Fruit fly (Drosophila melanogaster): ENCODE data around the gene CG6296.

The CG6296 gene

DNA sequence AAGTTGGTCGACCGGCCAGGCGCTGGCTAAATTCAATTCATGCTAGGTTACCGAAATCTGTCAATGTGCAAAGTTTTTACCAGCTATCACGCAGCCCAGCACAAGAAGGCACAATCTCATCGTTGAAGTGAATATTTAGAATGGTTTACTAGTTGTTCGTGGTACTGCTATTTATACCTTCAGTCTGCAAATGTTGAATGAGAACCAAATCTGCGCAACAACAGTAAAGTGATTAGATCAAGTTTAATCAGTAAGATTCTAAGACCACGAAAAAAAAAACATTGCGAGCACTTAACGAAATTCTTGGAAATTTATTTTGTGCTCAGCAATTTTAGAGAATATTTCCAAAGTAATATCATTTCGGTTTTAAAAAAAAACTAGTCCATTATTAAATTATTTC lies at the start of gene CG6296:
CG6296 (minus strand) TSS at position 132 of the 400 bp plus-strand sequence.
- no peak for TF ChIP-seq CG17801 (GFP tag; optimal IDR thresholded peaks at IDR 0.05; ENCODE audit: partially characterized antibody)

DNA sequence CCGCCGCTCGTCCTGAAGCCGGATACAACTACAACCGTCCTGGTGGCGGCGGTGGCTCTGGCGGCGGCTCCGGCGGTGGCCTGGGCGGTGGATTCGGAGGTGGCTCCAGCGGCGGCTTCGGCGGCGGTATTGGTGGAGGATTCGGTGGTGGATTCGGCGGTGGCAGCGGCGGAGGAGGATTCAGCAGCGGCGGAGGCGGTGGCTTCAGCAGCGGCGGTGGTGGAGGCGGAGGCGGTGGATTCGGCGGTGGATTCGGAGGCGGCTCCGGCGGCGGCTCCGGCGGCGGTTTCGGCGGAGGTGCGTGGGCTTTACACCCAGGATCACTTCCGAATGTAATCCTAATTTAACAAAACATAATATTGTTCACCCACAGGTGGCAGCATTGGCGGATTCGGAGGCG lies 44.3 kb upstream of the CG6296 start:
- no peak for TF ChIP-seq CG17801 (GFP tag; optimal IDR thresholded peaks at IDR 0.05; ENCODE audit: partially characterized antibody)

DNA sequence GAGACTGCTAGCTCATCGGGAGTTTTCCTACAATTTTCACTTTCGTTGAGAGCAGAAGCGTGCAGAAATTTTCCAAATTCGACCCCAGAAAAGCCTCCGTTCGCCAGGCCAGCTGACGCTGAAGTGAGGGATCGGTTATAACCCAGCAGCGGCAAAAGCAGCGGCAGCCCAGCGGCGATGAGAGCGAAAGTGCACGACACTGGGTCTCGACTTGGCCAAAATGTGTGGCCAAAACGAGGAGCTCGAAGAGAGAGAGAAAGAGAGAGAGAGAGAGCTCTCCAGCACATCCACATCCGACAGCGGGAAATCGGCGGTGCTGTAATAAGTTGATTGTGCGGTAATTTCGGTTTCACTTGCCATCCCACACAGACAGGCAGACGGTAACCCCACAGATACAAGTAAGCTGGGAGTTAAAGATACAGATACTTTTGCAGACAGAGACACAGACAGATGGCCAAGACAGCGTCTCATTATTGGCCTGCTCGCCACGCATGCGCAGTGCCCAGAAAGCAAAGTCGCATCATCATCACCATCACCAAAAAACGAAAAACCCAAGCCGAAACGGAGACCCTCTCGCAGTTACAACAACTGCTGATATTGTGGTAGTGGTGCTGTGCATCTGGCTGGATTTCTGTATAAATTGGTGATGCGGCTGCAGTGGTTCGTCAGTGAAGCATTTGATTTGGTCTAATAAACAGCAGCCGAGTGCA lies 43.4 kb upstream of the CG6296 start, which contains the start of gene TwdlT:
TwdlT (plus strand) TSS at position 660 of the 710 bp plus-strand sequence.
- TF ChIP-seq CG17801 (GFP tag; optimal IDR thresholded peaks at IDR 0.05; ENCODE audit: partially characterized antibody): no peak

DNA sequence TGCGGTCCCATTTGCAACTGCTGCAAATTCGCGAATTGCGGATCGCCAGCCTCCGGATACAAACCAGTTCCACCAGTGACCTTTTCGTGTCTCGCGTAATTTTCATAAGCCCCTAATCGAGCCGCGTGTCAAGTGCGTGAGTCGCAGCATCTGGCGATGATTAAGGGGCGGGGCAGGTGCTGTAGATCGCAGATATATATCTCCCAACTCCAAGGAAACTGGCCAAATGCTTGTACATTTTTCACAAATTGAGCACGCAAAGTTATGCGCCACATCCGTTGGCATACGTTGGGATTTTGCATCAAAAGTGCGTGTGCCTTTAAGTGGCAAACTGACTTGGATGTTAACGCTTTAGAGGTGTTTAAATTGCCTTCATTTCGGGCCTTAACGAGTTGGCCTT lies 34.8 kb upstream of the CG6296 start:
- no peak for TF ChIP-seq CG17801 (GFP tag; optimal IDR thresholded peaks at IDR 0.05; ENCODE audit: partially characterized antibody)

DNA sequence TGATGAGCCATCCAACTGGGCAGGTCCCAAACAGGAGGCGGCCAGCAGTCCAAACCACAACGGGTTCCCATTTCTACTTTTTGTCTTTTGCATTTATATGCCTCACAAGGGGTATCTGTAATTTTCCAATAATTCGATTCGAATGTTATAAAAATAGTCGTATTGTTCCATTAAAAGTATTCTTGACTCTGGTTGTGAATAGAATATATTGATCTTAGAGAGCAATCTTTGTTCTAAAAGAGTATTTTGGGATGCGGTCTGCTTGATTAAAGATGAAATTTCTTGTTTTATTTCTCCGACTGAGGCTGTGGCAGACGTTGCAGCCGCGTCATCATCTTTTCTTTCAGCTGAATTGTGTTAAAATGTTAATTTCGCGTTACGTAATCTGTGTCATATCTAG lies 28.7 kb upstream of the CG6296 start:
- TF ChIP-seq CG17801 (GFP tag; optimal IDR thresholded peaks at IDR 0.05; ENCODE audit: partially characterized antibody): no peak

DNA sequence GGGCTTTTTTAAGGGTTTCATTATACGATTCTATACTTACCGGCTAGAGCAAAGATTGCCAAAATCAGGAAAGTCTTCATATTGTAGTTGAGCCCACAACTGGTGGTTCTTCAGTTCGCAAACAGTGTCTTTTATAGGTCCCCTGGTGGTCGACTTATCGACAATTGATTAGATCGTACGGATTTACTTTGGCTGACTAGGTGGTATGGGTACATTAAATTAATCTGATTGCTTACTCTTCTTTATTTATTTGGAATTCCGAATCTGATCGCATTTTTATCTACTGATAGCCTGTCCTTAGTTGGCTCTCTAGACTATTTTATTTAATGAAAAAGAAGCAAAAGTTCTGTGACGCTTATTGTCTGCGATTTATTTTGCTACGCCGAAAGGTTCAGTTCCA lies 20.7 kb upstream of the CG6296 start, which contains the start of gene CG6271:
CG6271 (minus strand) TSS at position 101 of the 400 bp plus-strand sequence.
- TF ChIP-seq CG17801 (GFP tag; optimal IDR thresholded peaks at IDR 0.05; ENCODE audit: partially characterized antibody): no peak

DNA sequence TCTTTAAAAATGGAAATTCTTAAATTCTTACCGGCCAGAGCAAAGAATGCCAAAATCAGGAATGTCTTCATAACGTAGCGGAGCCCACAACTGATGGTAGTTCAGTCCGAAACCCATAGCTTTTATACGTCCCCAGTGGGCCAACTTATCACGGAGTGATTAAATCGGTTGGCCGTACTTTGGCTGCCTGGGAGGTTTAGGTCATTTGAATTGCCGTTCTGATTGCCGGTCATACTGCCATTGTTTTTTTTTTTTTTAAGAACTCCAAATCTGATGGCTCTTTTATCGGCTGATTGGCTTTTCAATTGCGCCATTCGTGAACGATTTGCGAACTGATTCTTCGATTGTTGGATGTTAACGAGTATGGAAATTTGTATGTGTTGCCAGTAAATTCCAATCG lies 17.8 kb upstream of the CG6296 start, which contains the start of gene CG6277:
CG6277 (minus strand) TSS at position 101 of the 400 bp plus-strand sequence.
- no peak for TF ChIP-seq CG17801 (GFP tag; optimal IDR thresholded peaks at IDR 0.05; ENCODE audit: partially characterized antibody)

DNA sequence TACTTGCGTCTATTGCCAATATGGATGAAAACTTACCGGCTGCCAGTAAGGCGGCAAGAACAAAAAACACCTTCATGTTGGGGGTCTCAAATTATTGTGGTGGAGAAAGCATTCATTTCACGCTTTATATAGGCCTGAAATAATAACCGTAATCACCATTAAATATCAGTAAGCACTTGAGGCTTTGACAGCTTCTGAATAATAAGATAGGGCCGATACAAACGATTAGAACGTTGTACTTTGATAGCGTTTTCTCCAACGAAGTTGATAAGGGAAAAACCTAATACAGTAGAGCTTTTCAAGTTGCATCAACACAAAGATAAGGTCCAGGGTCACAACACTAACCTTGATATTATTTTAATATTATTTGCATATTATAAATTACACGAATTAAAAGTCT lies 16.0 kb upstream of the CG6296 start, which contains the start of gene CG6283:
CG6283 (minus strand) TSS at position 101 of the 400 bp plus-strand sequence.
- TF ChIP-seq CG17801 (GFP tag; optimal IDR thresholded peaks at IDR 0.05; ENCODE audit: partially characterized antibody): no peak

DNA sequence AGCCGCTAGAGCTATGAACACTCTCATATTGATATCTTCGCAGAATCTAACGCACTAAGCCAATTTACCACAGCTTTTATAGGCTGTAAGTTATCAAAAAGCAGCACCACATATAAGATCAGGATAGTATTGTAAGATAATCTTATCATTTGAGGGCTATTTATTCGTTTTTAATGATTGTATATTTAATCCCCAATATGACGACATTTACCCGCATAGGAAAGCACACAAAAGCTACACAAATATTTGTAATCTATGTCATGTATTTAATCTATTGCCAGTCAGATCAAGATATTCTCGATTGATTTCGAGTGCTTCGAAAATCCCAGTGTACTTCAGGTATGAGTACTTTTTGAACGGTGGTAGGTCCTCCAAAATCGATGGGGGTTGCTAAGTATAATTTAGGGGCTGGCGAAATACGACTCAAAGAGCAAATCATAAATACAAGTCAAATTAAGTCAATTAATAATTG lies 14.5 kb upstream of the CG6296 start, which contains the start of gene CG17191:
CG17191 (minus strand) TSS at position 51 of the 472 bp plus-strand sequence.
- no peak for TF ChIP-seq CG17801 (GFP tag; optimal IDR thresholded peaks at IDR 0.05; ENCODE audit: partially characterized antibody)

DNA sequence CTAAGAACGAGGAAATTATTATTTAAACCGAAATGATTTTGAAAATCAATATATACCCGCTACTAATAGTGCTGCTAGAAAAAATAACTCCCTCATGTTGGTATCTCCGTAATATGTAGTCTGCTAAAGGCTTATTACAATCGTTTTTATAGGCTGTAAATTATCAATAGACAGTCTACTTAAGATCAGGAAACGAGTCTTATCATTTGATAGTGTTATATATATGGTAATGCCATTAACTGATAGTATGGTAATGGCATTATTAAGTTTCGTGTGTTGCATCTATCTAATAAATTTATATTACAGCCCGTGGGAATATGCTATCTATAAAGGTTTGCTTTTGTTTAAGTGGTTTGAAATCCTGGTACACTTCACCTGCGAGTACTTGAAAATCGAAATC lies 12.9 kb upstream of the CG6296 start, which contains the start of gene CG17192:
CG17192 (minus strand) TSS at position 101 of the 400 bp plus-strand sequence.
- no peak for TF ChIP-seq CG17801 (GFP tag; optimal IDR thresholded peaks at IDR 0.05; ENCODE audit: partially characterized antibody)

DNA sequence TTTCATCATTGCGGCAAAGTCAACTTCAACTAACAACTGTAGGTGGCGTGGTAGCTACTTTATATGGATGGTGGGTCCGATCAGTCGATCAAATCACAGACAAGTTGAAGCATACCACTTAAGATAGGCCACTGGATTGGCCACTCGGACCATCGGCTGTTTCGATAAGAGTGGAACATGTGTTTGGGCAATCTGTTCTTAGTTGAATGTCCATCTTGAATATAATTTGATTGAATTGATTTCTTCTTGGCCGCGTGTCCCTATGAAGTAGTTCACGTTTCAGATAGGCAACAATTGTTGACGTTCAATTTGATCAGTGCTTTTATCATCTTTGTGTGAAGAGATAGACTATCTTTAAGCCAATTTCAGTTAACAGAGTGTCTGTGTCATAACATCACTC lies 1.8 kb upstream of the CG6296 start, which contains the start of gene CG6295:
CG6295 (minus strand) TSS at position 34 of the 400 bp plus-strand sequence.
- TF ChIP-seq CG17801 (GFP tag; optimal IDR thresholded peaks at IDR 0.05; ENCODE audit: partially characterized antibody): no peak

DNA sequence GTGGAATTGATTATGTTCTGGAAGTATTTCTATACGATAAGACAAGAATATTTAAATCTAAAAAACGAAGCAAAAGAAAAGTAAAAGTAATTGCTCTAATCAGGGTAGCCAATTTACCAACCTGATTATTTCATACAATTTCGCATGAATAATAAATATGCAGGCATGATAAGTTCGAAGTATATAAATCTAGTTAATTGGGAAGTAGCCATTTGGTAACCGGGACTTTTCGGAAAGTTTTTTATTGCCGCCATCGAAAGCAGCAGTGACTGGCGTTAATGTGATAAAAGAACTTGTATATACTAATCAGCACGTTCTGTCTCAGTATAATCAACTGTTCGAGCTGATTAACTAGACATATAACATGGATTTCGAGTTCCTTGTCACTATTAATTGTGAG lies 2.5 kb downstream of the CG6296 start:
- TF ChIP-seq CG17801 (GFP tag; optimal IDR thresholded peaks at IDR 0.05; ENCODE audit: partially characterized antibody): no peak

DNA sequence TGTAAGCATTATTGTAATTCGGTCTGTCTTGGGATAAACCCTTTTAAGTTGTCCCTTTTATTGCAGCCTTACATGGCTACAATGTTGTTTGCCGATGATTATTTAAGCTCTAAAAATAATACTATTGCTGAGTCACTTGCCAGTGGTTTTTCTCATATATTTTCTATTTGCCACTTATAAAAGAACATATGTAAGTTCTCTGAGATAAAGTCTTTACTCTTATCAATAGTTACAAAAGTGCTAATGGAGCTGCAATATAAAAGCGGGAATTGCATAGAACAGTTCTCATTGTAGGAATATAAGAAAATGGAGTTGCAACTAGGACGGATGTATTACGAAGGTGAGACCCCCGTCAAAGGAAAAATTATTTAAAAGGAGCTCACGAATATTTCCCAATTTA lies 5.8 kb downstream of the CG6296 start, which contains the start of gene CG31077:
CG31077 (plus strand) TSS at position 301 of the 400 bp plus-strand sequence.
- TF ChIP-seq CG17801 (GFP tag; optimal IDR thresholded peaks at IDR 0.05; ENCODE audit: partially characterized antibody): no peak

DNA sequence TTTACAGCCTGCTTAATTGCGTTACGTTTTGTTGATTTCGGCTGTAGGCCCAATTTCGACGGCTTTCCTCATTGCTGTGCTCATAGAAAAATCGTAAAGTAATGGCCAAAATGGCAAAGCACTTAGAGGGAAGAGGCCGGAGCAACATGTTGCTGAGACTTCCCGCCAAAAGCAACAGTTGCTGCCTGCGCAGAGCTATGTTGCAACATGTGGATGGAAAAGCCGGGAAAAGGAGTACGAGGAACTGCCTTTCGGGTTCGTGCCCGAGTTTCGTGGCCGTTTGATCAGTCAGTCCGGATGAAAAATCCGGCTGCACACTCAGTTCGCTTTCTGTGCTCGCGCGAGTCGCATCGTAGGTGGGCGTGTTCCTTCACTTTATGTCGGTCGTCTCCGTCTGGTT lies 8.6 kb downstream of the CG6296 start, which contains the start of gene RYa-R:
RYa-R (plus strand) TSS at position 339 of the 400 bp plus-strand sequence.
- TF ChIP-seq CG17801 (GFP tag; optimal IDR thresholded peaks at IDR 0.05; ENCODE audit: partially characterized antibody): no peak

DNA sequence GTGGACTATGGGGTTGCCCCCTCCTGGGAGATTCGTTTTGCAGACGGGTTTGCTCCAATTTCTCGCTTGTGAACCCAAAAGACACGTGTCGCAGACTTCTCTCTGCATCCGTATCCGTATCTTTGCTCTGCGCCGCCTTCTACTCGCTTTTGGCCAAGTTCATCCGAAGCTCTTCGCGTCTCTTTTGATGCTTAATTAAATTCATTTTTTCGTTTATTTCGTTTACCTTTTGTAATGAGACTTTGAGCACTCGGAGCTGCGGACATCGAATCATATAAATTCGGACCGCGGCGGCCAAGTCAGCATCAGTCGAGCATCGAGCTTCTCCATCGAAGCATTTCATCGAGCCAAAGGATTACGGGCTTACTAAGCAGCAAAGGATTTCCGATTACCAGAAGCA lies 10.7 kb downstream of the CG6296 start, which contains the start of gene TwdlC:
TwdlC (plus strand) TSS at position 301 of the 400 bp plus-strand sequence.
- TF ChIP-seq CG17801 (GFP tag; optimal IDR thresholded peaks at IDR 0.05; ENCODE audit: partially characterized antibody): no peak
